Fruit fly (Drosophila melanogaster) whole organism, embryonic: Measurements from ENCODE around the gene p24-1.

Experiments used
- B-H2 ChIP-seq: fragments of 200-800 bp; sonication (Bioruptor generic); optimal IDR thresholded peaks from 2 replicates; lab custom pipeline; 2018; ENCODE audit warnings: missing biosample characterization, mild to moderate bottlenecking, missing genetic modification characterization
- CG11695 ChIP-seq: fragments of 200-800 bp; sonication (Bioruptor generic); IDR thresholded peaks from 3 replicates; pipeline ENCODE4 v1.3.6; 2022; ENCODE audit warnings: missing biosample characterization, missing genetic modification characterization
- CG11696 ChIP-seq: fragments of 200-800 bp; sonication (Bioruptor generic); IDR thresholded peaks from 2 replicates; pipeline ENCODE4 v1.3.6; 2022; ENCODE audit warnings: missing biosample characterization, missing genetic modification characterization
- CG12219 ChIP-seq: fragments of 200-800 bp; sonication (Bioruptor generic); optimal IDR thresholded peaks from 3 replicates; lab custom pipeline; 2018; ENCODE audit warnings: missing biosample characterization, mild to moderate bottlenecking, missing genetic modification characterization
- CG12659 ChIP-seq: fragments of 200-800 bp; sonication (Bioruptor generic); optimal IDR thresholded peaks from 3 replicates; lab custom pipeline; 2017; ENCODE audit warnings: mild to moderate bottlenecking, missing biosample characterization, missing genetic modification reagents, missing genetic modification characterization
- CG12744 ChIP-seq: fragments of 200-800 bp; sonication (Bioruptor generic); optimal IDR thresholded peaks from 2 replicates; lab custom pipeline; 2016; ENCODE audit warnings: missing biosample characterization, missing genetic modification characterization
- CG13894 ChIP-seq: fragments of 200-800 bp; sonication (Bioruptor generic); optimal IDR thresholded peaks from 3 replicates; lab custom pipeline; 2018; ENCODE audit warnings: missing biosample characterization, mild to moderate bottlenecking, missing genetic modification characterization, moderate library complexity
- CG14441 ChIP-seq: fragments of 200-800 bp; sonication (Bioruptor generic); IDR thresholded peaks from 2 replicates; pipeline ENCODE4 v1.3.6; 2022; ENCODE audit warnings: missing biosample characterization, missing genetic modification characterization
- CG15269 ChIP-seq: fragments of 200-800 bp; sonication (Bioruptor generic); optimal IDR thresholded peaks from 2 replicates; lab custom pipeline; 2018; ENCODE audit warnings: missing biosample characterization, mild to moderate bottlenecking, missing genetic modification characterization, moderate library complexity
- CG17359 ChIP-seq: fragments of 200-800 bp; sonication (Bioruptor generic); optimal IDR thresholded peaks from 3 replicates; lab custom pipeline; 2018; ENCODE audit warnings: missing biosample characterization, mild to moderate bottlenecking, missing genetic modification characterization, moderate library complexity
- CG17612 ChIP-seq: fragments of 200-800 bp; sonication (Bioruptor generic); IDR thresholded peaks from 2 replicates; pipeline ENCODE4 v1.3.6; 2022; ENCODE audit warnings: missing biosample characterization, missing genetic modification characterization
- CG31224 ChIP-seq: fragments of 200-800 bp; sonication (Bioruptor generic); IDR thresholded peaks from 2 replicates; pipeline ENCODE4 v1.3.6; 2022; ENCODE audit warnings: missing biosample characterization, missing genetic modification characterization
- CG31441 ChIP-seq: fragments of 200-800 bp; sonication (Bioruptor generic); IDR thresholded peaks from 2 replicates; pipeline ENCODE4 v1.3.6; 2022; ENCODE audit warnings: missing biosample characterization, missing genetic modification characterization
- CG3407 ChIP-seq: fragments of 200-800 bp; sonication (Bioruptor generic); optimal IDR thresholded peaks from 2 replicates; lab custom pipeline; 2018; ENCODE audit warnings: missing biosample characterization, mild to moderate bottlenecking, missing genetic modification characterization
- CG4854 ChIP-seq: fragments of 200-800 bp; sonication (Bioruptor generic); optimal IDR thresholded peaks from 2 replicates; lab custom pipeline; 2016; ENCODE audit warnings: missing biosample characterization, missing genetic modification characterization, inconsistent platforms
- CG5180 ChIP-seq: fragments of 200-800 bp; sonication (Bioruptor generic); optimal IDR thresholded peaks from 3 replicates; lab custom pipeline; 2017; ENCODE audit warnings: missing biosample characterization, missing genetic modification characterization, mild to moderate bottlenecking, moderate library complexity, missing genetic modification reagents
- CG6254 ChIP-seq: fragments of 200-800 bp; sonication (Bioruptor generic); optimal IDR thresholded peaks from 3 replicates; lab custom pipeline; 2017; ENCODE audit warnings: mild to moderate bottlenecking, missing biosample characterization, missing genetic modification reagents, missing genetic modification characterization
- CG6813 ChIP-seq: fragments of 200-800 bp; sonication (Bioruptor generic); optimal IDR thresholded peaks from 2 replicates; lab custom pipeline; 2017; ENCODE audit warnings: missing biosample characterization, missing genetic modification characterization, mild to moderate bottlenecking, moderate library complexity, missing genetic modification reagents
- CG7556 ChIP-seq: fragments of 200-800 bp; sonication (Bioruptor generic); optimal IDR thresholded peaks from 2 replicates; lab custom pipeline; 2017; ENCODE audit warnings: missing biosample characterization, mild to moderate bottlenecking, missing genetic modification characterization
- CG7839 ChIP-seq: fragments of 200-800 bp; sonication (Bioruptor generic); optimal IDR thresholded peaks from 3 replicates; lab custom pipeline; 2018; ENCODE audit warnings: missing biosample characterization, mild to moderate bottlenecking, missing genetic modification characterization, moderate library complexity
- Chrac-16 ChIP-seq: fragments of 200-800 bp; sonication (Bioruptor generic); optimal IDR thresholded peaks from 3 replicates; lab custom pipeline; 2016; ENCODE audit warnings: missing biosample characterization, missing genetic modification characterization
- CoRest ChIP-seq: fragments of 200-800 bp; sonication (Bioruptor generic); optimal IDR thresholded peaks from 3 replicates; lab custom pipeline; 2018; ENCODE audit warnings: missing biosample characterization, mild to moderate bottlenecking, missing genetic modification characterization, moderate library complexity
- Deaf1 ChIP-seq: fragments of 200-800 bp; optimal IDR thresholded peaks from 3 replicates; lab custom pipeline; 2019; ENCODE audit warnings: missing biosample characterization, mild to moderate bottlenecking, missing genetic modification characterization, moderate library complexity
- Dfd ChIP-seq, 2 experiments: fragments of >200 bp; optimal IDR thresholded peaks; 2 replicates each; lab custom pipeline; 2017; ENCODE audit warnings: missing biosample characterization in 2 of 2, missing genetic modification characterization in 2 of 2
- Dp ChIP-seq: fragments of 200-800 bp; sonication (Bioruptor generic); optimal IDR thresholded peaks from 2 replicates; lab custom pipeline; 2018; ENCODE audit warnings: missing biosample characterization, mild to moderate bottlenecking, missing genetic modification characterization, moderate library complexity
- Ets65A ChIP-seq: fragments of 200-800 bp; sonication (Bioruptor generic); peaks from one replicate; lab custom pipeline; 2016; ENCODE audit warnings: missing biosample characterization, missing genetic modification characterization
- Hmr ChIP-seq: fragments of 200-800 bp; sonication (Bioruptor generic); optimal IDR thresholded peaks from 3 replicates; lab custom pipeline; 2017; ENCODE audit warnings: mild to moderate bottlenecking, missing biosample characterization, missing genetic modification reagents, missing genetic modification characterization
- Hr3 ChIP-seq: fragments of 200-800 bp; sonication (Bioruptor generic); optimal IDR thresholded peaks from 3 replicates; lab custom pipeline; 2016; ENCODE audit warnings: missing biosample characterization, missing genetic modification characterization
- MTF-1 ChIP-seq: fragments of 200-800 bp; sonication (Bioruptor generic); optimal IDR thresholded peaks from 2 replicates; lab custom pipeline; 2018; ENCODE audit warnings: missing biosample characterization, mild to moderate bottlenecking, missing genetic modification characterization, borderline replicate concordance
- Nf-YB ChIP-seq: fragments of 200-800 bp; sonication (Bioruptor generic); optimal IDR thresholded peaks from 3 replicates; lab custom pipeline; 2019; ENCODE audit warnings: missing biosample characterization, mild to moderate bottlenecking, missing genetic modification characterization, moderate library complexity
- Scr ChIP-seq: fragments of 200-800 bp; sonication (Bioruptor generic); IDR thresholded peaks from 2 replicates; pipeline ENCODE4 v1.3.6; 2022; ENCODE audit warnings: missing biosample characterization, missing genetic modification characterization; ENCODE audit not compliant: partially characterized antibody
- az2 ChIP-seq: fragments of 200-800 bp; sonication (Bioruptor generic); optimal IDR thresholded peaks from 3 replicates; lab custom pipeline; 2016; ENCODE audit warnings: missing biosample characterization, missing genetic modification characterization
- bbx ChIP-seq: fragments of 200-800 bp; sonication (Bioruptor generic); IDR thresholded peaks from 2 replicates; pipeline ENCODE4 v1.3.6; 2022; ENCODE audit warnings: missing biosample characterization, missing genetic modification characterization; ENCODE audit not compliant: partially characterized antibody
- bcd ChIP-seq: fragments of 200-800 bp; sonication (Bioruptor generic); optimal IDR thresholded peaks from 2 replicates; lab custom pipeline; 2017; ENCODE audit warnings: missing biosample characterization, mild to moderate bottlenecking, missing genetic modification characterization
- btn ChIP-seq: fragments of 200-800 bp; sonication (Bioruptor generic); optimal IDR thresholded peaks from 2 replicates; lab custom pipeline; 2016; ENCODE audit warnings: missing biosample characterization, missing genetic modification characterization
- chinmo ChIP-seq: fragments of 200-800 bp; sonication (Bioruptor generic); IDR thresholded peaks from 4 replicates; pipeline ENCODE4 v1.3.6; 2022; ENCODE audit warnings: missing biosample characterization, missing genetic modification characterization; ENCODE audit not compliant: partially characterized antibody
- chm ChIP-seq: fragments of 200-800 bp; sonication (Bioruptor generic); IDR thresholded peaks from 2 replicates; pipeline ENCODE4 v1.3.6; 2022; ENCODE audit warnings: missing biosample characterization, missing genetic modification characterization
- dpn ChIP-seq, 2 experiments: fragments of 200-800 bp; sonication (Bioruptor generic); optimal IDR thresholded peaks; 3 replicates each; lab custom pipeline; 2016; ENCODE audit warnings: missing biosample characterization in 2 of 2, missing genetic modification characterization in 2 of 2
- eve ChIP-seq, 2 experiments: fragments of >200 bp; optimal IDR thresholded peaks; 2 replicates each; lab custom pipeline; 2017; ENCODE audit warnings: missing biosample characterization in 2 of 2, missing genetic modification characterization in 2 of 2
- eyg ChIP-seq: fragments of 200-800 bp; sonication (Bioruptor generic); optimal IDR thresholded peaks from 3 replicates; lab custom pipeline; 2016; ENCODE audit warnings: missing biosample characterization, missing genetic modification characterization
- fd3F ChIP-seq: fragments of 200-800 bp; sonication (Bioruptor generic); optimal IDR thresholded peaks from 2 replicates; lab custom pipeline; 2018; ENCODE audit warnings: missing biosample characterization, mild to moderate bottlenecking, missing genetic modification characterization, moderate library complexity
- h ChIP-seq: fragments of >200 bp; optimal IDR thresholded peaks from 2 replicates; lab custom pipeline; 2017
- hb ChIP-seq: fragments of 200-800 bp; sonication (Bioruptor generic); IDR thresholded peaks from 3 replicates; pipeline ENCODE4 v1.3.6; 2022; ENCODE audit warnings: missing biosample characterization, missing genetic modification characterization; ENCODE audit not compliant: partially characterized antibody
- lmd ChIP-seq: fragments of 200-800 bp; sonication (Bioruptor generic); IDR thresholded peaks from 2 replicates; pipeline ENCODE4 v1.3.6; 2022; ENCODE audit warnings: missing biosample characterization, missing genetic modification characterization
- phol ChIP-seq: fragments of 200-800 bp; sonication (Bioruptor generic); optimal IDR thresholded peaks from 3 replicates; lab custom pipeline; 2018; ENCODE audit warnings: missing biosample characterization, mild to moderate bottlenecking, missing genetic modification characterization, moderate library complexity
- row ChIP-seq: fragments of 200-800 bp; sonication (Bioruptor generic); IDR thresholded peaks from 3 replicates; pipeline ENCODE4 v1.3.6; 2022; ENCODE audit warnings: missing biosample characterization, missing genetic modification characterization
- sd ChIP-seq: fragments of 200-800 bp; sonication (Bioruptor generic); optimal IDR thresholded peaks from 3 replicates; lab custom pipeline; 2018; ENCODE audit warnings: missing biosample characterization, mild to moderate bottlenecking, missing genetic modification characterization, moderate library complexity
- seq ChIP-seq: fragments of 200-800 bp; sonication (Bioruptor generic); IDR thresholded peaks from 2 replicates; pipeline ENCODE4 v1.3.6; 2022; ENCODE audit warnings: missing biosample characterization, missing genetic modification characterization
- vvl ChIP-seq: fragments of 200-800 bp; sonication (Bioruptor generic); IDR thresholded peaks from 2 replicates; pipeline ENCODE4 v1.3.6; 2022; ENCODE audit warnings: missing biosample characterization, missing genetic modification characterization

The p24-1 gene

DNA sequence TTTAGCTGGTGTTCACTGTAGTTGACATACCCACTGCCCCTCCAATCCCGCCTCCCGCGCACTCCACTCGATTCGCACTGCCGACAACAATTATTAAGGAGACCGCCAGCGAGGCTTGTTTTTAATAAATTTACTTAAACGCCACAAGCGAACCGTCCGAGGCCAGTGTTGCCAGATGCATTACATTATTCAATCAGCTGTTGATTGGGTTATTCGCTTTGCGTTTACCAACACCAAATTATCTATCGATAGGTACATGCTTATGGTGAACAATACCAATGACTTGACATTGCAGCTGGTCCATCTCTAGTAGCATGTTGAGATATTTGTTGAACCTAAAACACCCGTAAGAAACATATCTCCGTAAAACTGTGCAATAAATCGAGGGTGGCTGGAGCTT lies 34.6 kb upstream of the p24-1 start, which contains the start of the genes CG10353 and SelG (continued):
- TF ChIP-seq Ets65A (GFP tag; lab: Kevin White, UChicago) (peak; percentile 83), hb (GFP tag; lab: Robert Waterston, UW) (peak; percentile 75), CG6254 (GFP tag; lab: Kevin White, UChicago) (no peak), B-H2 (GFP tag; lab: Kevin White, UChicago) (peak; percentile 87), CG13894 (tag; lab: Kevin White, UChicago) (peak; percentile 34), CoRest (peak; percentile 0), chinmo (GFP tag; lab: Robert Waterston, UW) (peak; percentile 74; the same call in 2 of the 4 replicates), CG15269 (tag; lab: Kevin White, UChicago) (no peak), CG17612 (GFP tag; lab: Robert Waterston, UW) (no peak), CG7556 (GFP tag; lab: Kevin White, UChicago) (no peak), dpn (GFP tag; optimal IDR thresholded peaks at IDR 0.05; lab: Kevin White, UChicago) (peak; percentile 32 to 76), vvl (GFP tag; lab: Robert Waterston, UW) (peak; percentile 64), Dfd (GFP tag; optimal IDR thresholded peaks at IDR 0.05; lab: Kevin White, UChicago) (no peak), CG3407 (GFP tag; lab: Kevin White, UChicago) (no peak), CG12744 (no peak), Hmr (GFP tag; lab: Kevin White, UChicago) (peak; percentile 32), Scr (GFP tag; lab: Robert Waterston, UW) (peak; percentile 80), CG14441 (no peak), h (lab: Kevin White, UChicago) (no peak), Dp (GFP tag; lab: Kevin White, UChicago) (peak; percentile 46)
- TF ChIP-seq, all 482 proteins: peak for 199

DNA sequence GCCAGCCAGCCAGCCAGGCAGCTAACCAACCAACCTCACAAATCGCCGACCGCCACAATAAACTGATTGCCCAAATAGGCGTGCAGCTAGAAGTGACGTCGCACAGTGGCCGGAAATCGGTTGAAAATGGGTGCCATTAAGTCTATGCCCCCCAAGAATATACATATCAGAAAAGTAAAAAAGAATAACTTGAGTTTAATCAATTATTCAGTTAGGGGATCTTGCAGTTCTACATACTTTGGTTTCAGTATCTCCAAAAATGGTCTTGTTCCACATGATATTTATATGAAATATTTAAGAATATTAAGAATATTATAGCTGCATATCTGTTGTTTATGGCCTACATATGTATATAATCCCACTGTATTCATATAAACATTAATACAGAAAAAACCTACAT lies 33.0 kb upstream of the p24-1 start:
- TF ChIP-seq Nf-YB (GFP tag; lab: Kevin White, UChicago) (no peak), CG31224 (GFP tag; lab: Robert Waterston, UW) (0 out of 2 replicates have a peak, but pooled peaks have one; percentile 26), bcd (GFP tag; lab: Kevin White, UChicago) (peak; percentile 48), CG11695 (peak; percentile 19; the same call in 1 of the 3 replicates), lmd (peak; percentile 50; the same call in 1 of the 2 replicates), CG5180 (GFP tag; lab: Kevin White, UChicago) (peak; percentile 19), CG31441 (GFP tag; lab: Robert Waterston, UW) (0 out of 2 replicates have a peak, but pooled peaks have one; percentile 33), CG12659 (GFP tag; lab: Kevin White, UChicago) (peak; percentile 58), phol (tag; lab: Kevin White, UChicago) (peak; percentile 48), CG6813 (GFP tag; lab: Kevin White, UChicago) (peak; percentile 27), fd3F (GFP tag; lab: Kevin White, UChicago) (peak; percentile 48), Hr3 (GFP tag; lab: Kevin White, UChicago) (peak; percentile 16), CG12219 (GFP tag; lab: Kevin White, UChicago) (peak; percentile 19), sd (tag; lab: Kevin White, UChicago) (peak; percentile 20), CG11696 (GFP tag; lab: Robert Waterston, UW) (no peak), btn (GFP tag; lab: Kevin White, UChicago) (no peak), CG7839 (tag; lab: Kevin White, UChicago) (peak; percentile 20), eyg (GFP tag; lab: Kevin White, UChicago) (no peak), row (GFP tag; lab: Robert Waterston, UW) (peak; percentile 79), eve (GFP tag; optimal IDR thresholded peaks at IDR 0.05; lab: Kevin White, UChicago) (no peak), seq (0 out of 2 replicates have a peak, but pooled peaks have one; percentile 14), chm (GFP tag; lab: Robert Waterston, UW) (0 out of 2 replicates have a peak, but pooled peaks have one; percentile 15), MTF-1 (GFP tag; lab: Kevin White, UChicago) (peak; percentile 8), Chrac-16 (GFP tag; lab: Kevin White, UChicago) (peak; percentile 15), bbx (GFP tag; lab: Robert Waterston, UW) (no peak), CG4854 (GFP tag; lab: Kevin White, UChicago) (no peak), CG17359 (peak; percentile 37), az2 (peak; percentile 20), Deaf1 (tag; lab: Kevin White, UChicago) (peak; percentile 39)
